Fruit fly (Drosophila melanogaster) whole organism, embryonic: Measurements from ENCODE around the gene Ada1-2.

Source experiments
- Awh ChIP-seq: fragments of 200-800 bp; sonication (Bioruptor generic); IDR thresholded peaks from 2 replicates; pipeline ENCODE4, ENCODE4 v1.3.6; 2022; ENCODE audit warnings: missing biosample characterization, missing genetic modification characterization
- B-H1 ChIP-seq: fragments of 200-800 bp; sonication (Bioruptor generic); IDR thresholded peaks from 3 replicates; pipeline ENCODE4 v1.3.6; 2022; ENCODE audit warnings: missing biosample characterization, missing genetic modification characterization
- CG10274 ChIP-seq: fragments of 200-800 bp; sonication (Bioruptor generic); optimal IDR thresholded peaks from 3 replicates; lab custom pipeline; 2017; ENCODE audit warnings: missing biosample characterization, mild to moderate bottlenecking, missing genetic modification characterization
- CG10543 ChIP-seq: fragments of 200-800 bp; sonication (Bioruptor generic); optimal IDR thresholded peaks from 3 replicates; lab custom pipeline; 2017; ENCODE audit warnings: missing biosample characterization, mild to moderate bottlenecking, missing genetic modification characterization, moderate library complexity
- CG10565 ChIP-seq: fragments of 200-800 bp; sonication (Bioruptor generic); optimal IDR thresholded peaks from 3 replicates; lab custom pipeline; 2016; ENCODE audit warnings: missing biosample characterization, mild to moderate bottlenecking, missing genetic modification characterization
- CG12104 ChIP-seq: fragments of 200-800 bp; sonication (Bioruptor generic); optimal IDR thresholded peaks from 3 replicates; lab custom pipeline; 2016; ENCODE audit warnings: missing biosample characterization, missing genetic modification characterization
- CG12942 ChIP-seq: fragments of 200-800 bp; sonication (Bioruptor generic); optimal IDR thresholded peaks from 3 replicates; lab custom pipeline; 2016; ENCODE audit warnings: missing biosample characterization, missing genetic modification characterization
- CG14667 ChIP-seq: fragments of 200-800 bp; sonication (Bioruptor generic); IDR thresholded peaks from 2 replicates; pipeline ENCODE4 v1.3.6; 2022; ENCODE audit warnings: missing biosample characterization, missing genetic modification characterization
- CG15073 ChIP-seq: fragments of 200-800 bp; sonication (Bioruptor generic); optimal IDR thresholded peaks from 2 replicates; lab custom pipeline; 2016; ENCODE audit warnings: missing biosample characterization, missing genetic modification characterization
- CG15696 ChIP-seq: fragments of 200-800 bp; sonication (Bioruptor generic); optimal IDR thresholded peaks from 2 replicates; lab custom pipeline; 2019; ENCODE audit warnings: missing biosample characterization, mild to moderate bottlenecking, missing genetic modification characterization, moderate library complexity
- CG17912 ChIP-seq: fragments of 200-800 bp; sonication (Bioruptor generic); optimal IDR thresholded peaks from 2 replicates; lab custom pipeline; 2018; ENCODE audit warnings: missing biosample characterization, mild to moderate bottlenecking, missing genetic modification characterization
- CG30020 ChIP-seq: fragments of 200-800 bp; optimal IDR thresholded peaks from 2 replicates; lab custom pipeline; 2019; ENCODE audit warnings: missing biosample characterization, mild to moderate bottlenecking, missing genetic modification characterization, moderate library complexity
- CG31441 ChIP-seq: fragments of 200-800 bp; sonication (Bioruptor generic); IDR thresholded peaks from 2 replicates; pipeline ENCODE4 v1.3.6; 2022; ENCODE audit warnings: missing biosample characterization, missing genetic modification characterization
- E2f2 ChIP-seq: fragments of 200-800 bp; sonication (Bioruptor generic); IDR thresholded peaks from 2 replicates; pipeline ENCODE4 v1.3.6; 2022; ENCODE audit warnings: missing biosample characterization, missing genetic modification characterization
- Ets97D ChIP-seq: fragments of 200-800 bp; sonication (Bioruptor generic); optimal IDR thresholded peaks from 3 replicates; lab custom pipeline; 2016; ENCODE audit warnings: missing biosample characterization, missing genetic modification characterization
- Fer3 ChIP-seq: fragments of 200-800 bp; sonication (Bioruptor generic); optimal IDR thresholded peaks from 2 replicates; lab custom pipeline; 2018; ENCODE audit warnings: missing biosample characterization, mild to moderate bottlenecking, missing genetic modification characterization, moderate library complexity
- Hr39 ChIP-seq: fragments of >200 bp; optimal IDR thresholded peaks from 2 replicates; lab custom pipeline; 2017
- MBD-R2 ChIP-seq: fragments of 200-800 bp; sonication (Bioruptor generic); IDR thresholded peaks from 2 replicates; pipeline ENCODE4 v1.3.6; 2022; ENCODE audit warnings: missing biosample characterization, missing genetic modification characterization
- Mes4 ChIP-seq: fragments of 200-800 bp; sonication (Bioruptor generic); optimal IDR thresholded peaks from 2 replicates; lab custom pipeline; 2016; ENCODE audit warnings: missing biosample characterization, missing genetic modification characterization
- Myb ChIP-seq: fragments of 200-800 bp; sonication (Bioruptor generic); optimal IDR thresholded peaks from 2 replicates; lab custom pipeline; 2016; ENCODE audit warnings: missing biosample characterization, missing genetic modification characterization
- Nf-YB ChIP-seq: fragments of 200-800 bp; sonication (Bioruptor generic); optimal IDR thresholded peaks from 3 replicates; lab custom pipeline; 2019; ENCODE audit warnings: missing biosample characterization, mild to moderate bottlenecking, missing genetic modification characterization, moderate library complexity
- Rx ChIP-seq: fragments of 200-800 bp; sonication (Bioruptor generic); IDR thresholded peaks from 2 replicates; pipeline ENCODE4 v1.3.6; 2022; ENCODE audit warnings: missing biosample characterization, missing genetic modification characterization
- Scr ChIP-seq: fragments of 200-800 bp; sonication (Bioruptor generic); IDR thresholded peaks from 2 replicates; pipeline ENCODE4 v1.3.6; 2022; ENCODE audit warnings: missing biosample characterization, missing genetic modification characterization; ENCODE audit not compliant: partially characterized antibody
- Vsx1 ChIP-seq: fragments of 200-800 bp; sonication (Bioruptor generic); optimal IDR thresholded peaks from 2 replicates; lab custom pipeline; 2017; ENCODE audit warnings: missing biosample characterization, mild to moderate bottlenecking, missing genetic modification characterization, missing genetic modification reagents
- Xbp1 ChIP-seq: fragments of 200-800 bp; sonication (Bioruptor generic); optimal IDR thresholded peaks from 3 replicates; lab custom pipeline; 2016; ENCODE audit warnings: missing biosample characterization, mild to moderate bottlenecking, missing genetic modification characterization
- ab ChIP-seq: fragments of 200-800 bp; sonication (Bioruptor generic); optimal IDR thresholded peaks from 2 replicates; lab custom pipeline; 2016; ENCODE audit warnings: missing biosample characterization, missing genetic modification characterization
- al ChIP-seq: fragments of 200-800 bp; sonication (Bioruptor generic); IDR thresholded peaks from 2 replicates; pipeline ENCODE4 v1.3.6; 2022; ENCODE audit warnings: missing biosample characterization, missing genetic modification characterization
- br ChIP-seq: fragments of >200 bp; optimal IDR thresholded peaks from 2 replicates; lab custom pipeline; 2017
- cato ChIP-seq: fragments of 200-800 bp; sonication (Bioruptor generic); optimal IDR thresholded peaks from 2 replicates; lab custom pipeline; 2016; ENCODE audit warnings: missing biosample characterization, missing genetic modification characterization, borderline replicate concordance
- danr ChIP-seq: fragments of 200-800 bp; sonication (Bioruptor generic); IDR thresholded peaks from 2 replicates; pipeline ENCODE4 v1.3.6; 2022; ENCODE audit warnings: missing biosample characterization, missing genetic modification characterization
- emc ChIP-seq: fragments of 200-800 bp; sonication (Bioruptor generic); optimal IDR thresholded peaks from 2 replicates; lab custom pipeline; 2016; ENCODE audit warnings: missing biosample characterization, missing genetic modification characterization
- ewg ChIP-seq: fragments of 200-800 bp; sonication (Bioruptor generic); optimal IDR thresholded peaks from 3 replicates; lab custom pipeline; 2017; ENCODE audit warnings: mild to moderate bottlenecking, missing biosample characterization, missing genetic modification reagents, missing genetic modification characterization
- fd102C ChIP-seq: fragments of 200-800 bp; sonication (Bioruptor generic); optimal IDR thresholded peaks from 2 replicates; lab custom pipeline; 2018; ENCODE audit warnings: missing biosample characterization, mild to moderate bottlenecking, missing genetic modification characterization, moderate library complexity
- grau ChIP-seq: fragments of 200-800 bp; optimal IDR thresholded peaks from 3 replicates; lab custom pipeline; 2019; ENCODE audit warnings: missing biosample characterization, mild to moderate bottlenecking, missing genetic modification characterization, moderate library complexity
- kay ChIP-seq: fragments of 200-800 bp; sonication (Bioruptor generic); optimal IDR thresholded peaks from 2 replicates; lab custom pipeline; 2016; ENCODE audit warnings: missing biosample characterization, missing genetic modification characterization
- mld ChIP-seq: fragments of 200-800 bp; sonication (Bioruptor generic); IDR thresholded peaks from 3 replicates; pipeline ENCODE4 v1.3.6; 2022; ENCODE audit warnings: missing biosample characterization, missing genetic modification characterization; ENCODE audit not compliant: partially characterized antibody
- pfk ChIP-seq: fragments of 200-800 bp; sonication (Bioruptor generic); optimal IDR thresholded peaks from 2 replicates; lab custom pipeline; 2018; ENCODE audit warnings: missing biosample characterization, mild to moderate bottlenecking, missing genetic modification characterization, moderate library complexity
- row ChIP-seq: fragments of 200-800 bp; sonication (Bioruptor generic); IDR thresholded peaks from 3 replicates; pipeline ENCODE4 v1.3.6; 2022; ENCODE audit warnings: missing biosample characterization, missing genetic modification characterization
- sd ChIP-seq: fragments of 200-800 bp; sonication (Bioruptor generic); optimal IDR thresholded peaks from 3 replicates; lab custom pipeline; 2018; ENCODE audit warnings: missing biosample characterization, mild to moderate bottlenecking, missing genetic modification characterization, moderate library complexity
- so ChIP-seq: fragments of 200-800 bp; sonication (Bioruptor generic); IDR thresholded peaks from 3 replicates; pipeline ENCODE4 v1.3.6; 2022; ENCODE audit warnings: missing biosample characterization, missing genetic modification characterization
- stwl ChIP-seq: fragments of 200-800 bp; sonication (Bioruptor generic); optimal IDR thresholded peaks from 3 replicates; lab custom pipeline; 2018; ENCODE audit warnings: missing biosample characterization, mild to moderate bottlenecking, missing genetic modification characterization, moderate library complexity
- usp ChIP-seq: fragments of >200 bp; optimal IDR thresholded peaks from 2 replicates; lab custom pipeline; 2017; ENCODE audit warnings: missing biosample characterization, missing genetic modification characterization
- vvl ChIP-seq: fragments of 200-800 bp; sonication (Bioruptor generic); IDR thresholded peaks from 2 replicates; pipeline ENCODE4 v1.3.6; 2022; ENCODE audit warnings: missing biosample characterization, missing genetic modification characterization
- zf30C ChIP-seq: fragments of 200-800 bp; sonication (Bioruptor generic); optimal IDR thresholded peaks from 3 replicates; lab custom pipeline; 2018; ENCODE audit warnings: missing biosample characterization, mild to moderate bottlenecking, missing genetic modification characterization

Gene Ada1-2

dm6 chr2L:12040510-12040909 lies 47.8 kb downstream of the Ada1-2 start, which contains the start of gene CG6766 (continued):
- TF ChIP-seq kay (GFP tag; lab: Kevin White, UChicago), result no peak
- TF ChIP-seq CG31441, result no peak
- TF ChIP-seq al (GFP tag; lab: Robert Waterston, UW), result no peak
- TF ChIP-seq MBD-R2 (GFP tag; lab: Robert Waterston, UW), result peak; percentile 96
- no peak for TF ChIP-seq usp (GFP tag; lab: Kevin White, UChicago)
- TF ChIP-seq E2f2 (GFP tag; lab: Robert Waterston, UW), result peak; percentile 49
- peak; percentile 72 for TF ChIP-seq Xbp1 (GFP tag; lab: Kevin White, UChicago)
- peak; percentile 62 for TF ChIP-seq sd
- TF ChIP-seq row (GFP tag; lab: Robert Waterston, UW), result peak; percentile 80
- TF ChIP-seq pfk (GFP tag; lab: Kevin White, UChicago), result no peak
- no peak for TF ChIP-seq vvl (GFP tag; lab: Robert Waterston, UW)
- TF ChIP-seq CG10543 (GFP tag; lab: Kevin White, UChicago), result no peak
- peak; percentile 3 for TF ChIP-seq Ets97D (GFP tag; lab: Kevin White, UChicago)
- no peak for TF ChIP-seq mld
- TF ChIP-seq so, result no peak
- TF ChIP-seq Scr (GFP tag; lab: Robert Waterston, UW), result peak; percentile 36; the same call in 1 of the 2 replicates
- TF ChIP-seq CG12942, result no peak
- no peak for TF ChIP-seq CG12104 (GFP tag; lab: Kevin White, UChicago)
- no peak for TF ChIP-seq Rx
- peak; percentile 73 for TF ChIP-seq stwl (tag; lab: Kevin White, UChicago)
- TF ChIP-seq ab, result no peak
- TF ChIP-seq fd102C (GFP tag; lab: Kevin White, UChicago), result no peak
- no peak for TF ChIP-seq Nf-YB (GFP tag; lab: Kevin White, UChicago)
- no peak for TF ChIP-seq Vsx1
- TF ChIP-seq Hr39 (lab: Kevin White, UChicago), result no peak
- TF ChIP-seq cato (GFP tag; lab: Kevin White, UChicago), result no peak
- TF ChIP-seq danr (GFP tag; lab: Robert Waterston, UW), result no peak
- TF ChIP-seq Fer3 (tag; lab: Kevin White, UChicago), result no peak
- no peak for TF ChIP-seq ewg
- TF ChIP-seq grau (tag; lab: Kevin White, UChicago), result no peak
- no peak for TF ChIP-seq CG10274
- TF ChIP-seq Mes4 (GFP tag; lab: Kevin White, UChicago), result no peak
- peak; percentile 41 for TF ChIP-seq CG15073
- TF ChIP-seq CG15696, result no peak
- no peak for TF ChIP-seq CG10565 (GFP tag; lab: Kevin White, UChicago)
- TF ChIP-seq br (lab: Kevin White, UChicago), result no peak
- TF ChIP-seq B-H1 (GFP tag; lab: Robert Waterston, UW), result no peak
- TF ChIP-seq zf30C (GFP tag; lab: Kevin White, UChicago), result no peak
- TF ChIP-seq CG30020 (tag; lab: Kevin White, UChicago), result peak; percentile 6
- peak; percentile 87 for TF ChIP-seq Myb (GFP tag; lab: Kevin White, UChicago)
- no peak for TF ChIP-seq emc (GFP tag; lab: Kevin White, UChicago)
- no peak for TF ChIP-seq Awh (GFP tag; lab: Robert Waterston, UW)
- no peak for TF ChIP-seq CG17912 (GFP tag; lab: Kevin White, UChicago)
- no peak for TF ChIP-seq CG14667 (GFP tag; lab: Robert Waterston, UW)
